Worm (Caenorhabditis elegans) whole organism, L4/young adult: ENCODE data around the gene R07E5.17.

Experiments
- W03F9.2 ChIP-seq: fragments of 150-350 bp; optimal IDR thresholded peaks from 2 replicates; lab custom pipeline; 2014; ENCODE audit warnings: missing biosample characterization, missing genetic modification characterization
- dao-5 ChIP-seq: sonication (generic microtip); optimal IDR thresholded peaks from 2 replicates; lab custom pipeline; 2016; ENCODE audit warnings: missing genotype, missing genetic modification characterization, moderate library complexity, missing compliant biosample characterization
- him-1 ChIP-seq: sonication (generic microtip); optimal IDR thresholded peaks from 2 replicates; lab custom pipeline; 2016; ENCODE audit warnings: missing genotype, missing genetic modification reagents, missing genetic modification characterization, missing compliant biosample characterization

DNA sequence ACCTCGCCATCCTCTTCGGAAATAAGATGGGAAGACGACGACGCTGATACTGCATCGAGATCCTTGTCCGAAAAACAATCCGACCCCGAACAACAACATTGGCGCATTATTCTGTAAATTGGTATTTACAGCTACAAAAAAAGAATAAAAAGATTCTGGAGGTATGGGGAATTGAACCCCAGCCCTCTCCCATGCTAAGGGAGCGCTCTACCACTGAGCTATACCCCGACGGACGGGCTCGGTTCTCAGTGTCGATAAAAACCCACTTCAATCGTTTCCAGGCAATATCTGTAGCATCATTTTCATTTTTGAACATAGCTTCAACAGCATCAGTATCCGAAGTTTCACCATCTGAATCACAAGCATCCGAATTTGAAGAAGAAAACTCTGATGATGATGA is 24.6 kb upstream of the R07E5.17 start:
- TF ChIP-seq W03F9.2 (tag; lab: Kevin White, UChicago) (no peak), him-1 (tag; lab: Kevin White, UChicago) (no peak), dao-5 (tag; lab: Kevin White, UChicago) (no peak)
